Worm (Caenorhabditis elegans): ENCODE results near the gene pps-1.

Gene pps-1

ce11 chrIV:10128906-10129386, 32.9 kb upstream of the pps-1 start, which contains the start of the genes gtbp-1 and K08F4.3 (continued):
- TF ChIP-seq skn-1 (tag; optimal IDR thresholded peaks at IDR 0.05) (peak; percentile 75), ceh-90 (tag; optimal IDR thresholded peaks at IDR 0.05) (no peak), dpl-1 (GFP tag; optimal IDR thresholded peaks at IDR 0.05) (peak; percentile 92 to 94 (median 92)), pqm-1 (tag; optimal IDR thresholded peaks at IDR 0.05) (peak; percentile 47), efl-3 (GFP tag; optimal IDR thresholded peaks at IDR 0.05) (no peak), mep-1 (tag; optimal IDR thresholded peaks at IDR 0.05) (peak; percentile 85), fkh-8 (tag; optimal IDR thresholded peaks at IDR 0.05) (peak; percentile 65), nhr-77 (tag; optimal IDR thresholded peaks at IDR 0.05) (peak; percentile 78), nhr-20 (tag; optimal IDR thresholded peaks at IDR 0.05) (peak; percentile 68), F16B12.6 (tag; optimal IDR thresholded peaks at IDR 0.05) (peak; percentile 45), fos-1 (tag; optimal IDR thresholded peaks at IDR 0.05) (peak; percentile 47), mdl-1 (tag; optimal IDR thresholded peaks at IDR 0.05) (peak in 1 of 2 experiments; percentile 66), C16A3.4 (tag; optimal IDR thresholded peaks at IDR 0.05) (peak; percentile 75), unc-86 (tag; optimal IDR thresholded peaks at IDR 0.05) (peak; percentile 24), lin-15B (tag; optimal IDR thresholded peaks at IDR 0.05) (peak; percentile 85), swsn-7 (tag; optimal IDR thresholded peaks at IDR 0.05) (peak; percentile 48), vab-15 (tag; optimal IDR thresholded peaks at IDR 0.05) (peak; percentile 23)

DNA sequence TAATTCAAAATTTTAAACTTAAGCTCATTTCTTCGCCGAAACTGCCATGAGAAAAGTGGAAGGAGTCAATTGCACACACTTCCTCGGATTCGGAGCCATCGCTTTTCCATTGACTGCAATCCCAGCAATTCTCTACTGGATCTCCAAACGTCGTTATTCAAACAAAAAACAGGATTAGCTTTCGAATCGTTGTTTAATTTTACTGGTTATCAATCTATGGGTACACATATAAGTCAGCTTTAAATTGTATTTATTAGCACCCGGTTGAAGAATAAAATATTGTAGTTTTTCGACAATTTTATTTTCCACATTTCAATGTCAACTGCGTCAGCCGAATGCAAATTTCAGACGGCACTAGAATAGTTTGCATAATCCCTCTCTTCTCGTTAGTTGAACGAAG, 31.8 kb upstream of the pps-1 start, which contains the start of gene glt-3:
TSS of gene glt-3 (plus strand) at position 301 of the 400 bp plus-strand sequence.
- TF ChIP-seq dpl-1 (GFP tag; optimal IDR thresholded peaks at IDR 0.05) (no peak), irx-1 (tag; optimal IDR thresholded peaks at IDR 0.05) (no peak), mdl-1 (tag; optimal IDR thresholded peaks at IDR 0.05) (no peak), nhr-237 (tag; optimal IDR thresholded peaks at IDR 0.05) (no peak), nhr-76 (tag; optimal IDR thresholded peaks at IDR 0.05) (no peak), nhr-19 (GFP tag; conservative IDR thresholded peaks at IDR 0.05) (no peak), aha-1 (tag; optimal IDR thresholded peaks at IDR 0.05) (no peak), nhr-20 (tag; optimal IDR thresholded peaks at IDR 0.05) (no peak), mep-1 (tag; optimal IDR thresholded peaks at IDR 0.05) (no peak), nhr-11 (tag; optimal IDR thresholded peaks at IDR 0.05) (no peak), hpl-2 (GFP tag; optimal IDR thresholded peaks at IDR 0.05) (no peak), unc-30 (tag; optimal IDR thresholded peaks at IDR 0.05) (no peak), ces-1 (GFP tag; optimal IDR thresholded peaks at IDR 0.05) (no peak)

ce11 chrIV:10135817-10136216, 26.0 kb upstream of the pps-1 start, which contains the start of gene K08F4.5:
TSS of gene K08F4.5 (minus strand) at chrIV:10135917.
- TF ChIP-seq nhr-90 (tag; optimal IDR thresholded peaks at IDR 0.05; ENCODE audit: poor library complexity) (no peak), unc-30 (tag; optimal IDR thresholded peaks at IDR 0.05) (no peak), irx-1 (tag; optimal IDR thresholded peaks at IDR 0.05) (no peak), mep-1 (tag; optimal IDR thresholded peaks at IDR 0.05) (no peak), efl-1 (optimal IDR thresholded peaks at IDR 0.05) (no peak), efl-1 (GFP tag; optimal IDR thresholded peaks at IDR 0.05 in 1 of 2) (no peak), snu-23 (GFP tag; optimal IDR thresholded peaks at IDR 0.05) (no peak), lin-13 (GFP tag; optimal IDR thresholded peaks at IDR 0.05) (no peak), fkh-8 (tag; optimal IDR thresholded peaks at IDR 0.05) (no peak), ces-1 (GFP tag; optimal IDR thresholded peaks at IDR 0.05) (no peak)

ce11 chrIV:10137804-10138203, 24.0 kb upstream of the pps-1 start, which contains the start of gene K08F4.12:
TSS of gene K08F4.12 (plus strand) at chrIV:10138104.
- TF ChIP-seq nhr-47 (tag; optimal IDR thresholded peaks at IDR 0.05) (no peak), nhr-237 (tag; optimal IDR thresholded peaks at IDR 0.05) (no peak), sup-37 (GFP tag; optimal IDR thresholded peaks at IDR 0.05) (no peak), vab-15 (tag; optimal IDR thresholded peaks at IDR 0.05) (no peak), nhr-71 (tag; optimal IDR thresholded peaks at IDR 0.05) (no peak), fos-1 (tag; optimal IDR thresholded peaks at IDR 0.05) (no peak), ceh-63 (GFP tag; optimal IDR thresholded peaks at IDR 0.05) (no peak), nhr-11 (tag; optimal IDR thresholded peaks at IDR 0.05) (no peak), aly-2 (tag; optimal IDR thresholded peaks at IDR 0.05) (no peak), hlh-4 (tag; optimal IDR thresholded peaks at IDR 0.05) (no peak), lsy-2 (tag; optimal IDR thresholded peaks at IDR 0.05) (no peak), mep-1 (tag; optimal IDR thresholded peaks at IDR 0.05) (no peak)
